Fruit fly (Drosophila melanogaster): ENCODE data around the gene CG31415.

The CG31415 gene

dm6 chr3R:9704183-9705007 is 38.9 kb upstream of the CG31415 start (continued):
- TF ChIP-seq caup (GFP tag; optimal IDR thresholded peaks at IDR 0.05; ENCODE audit: severe bottlenecking) = peak; percentile 57
- no peak for TF ChIP-seq CG15073 (GFP tag; optimal IDR thresholded peaks at IDR 0.05)
- no peak for TF ChIP-seq CG10565 (GFP tag; optimal IDR thresholded peaks at IDR 0.05)
- peak; percentile 83 for TF ChIP-seq CG13894 (tag; optimal IDR thresholded peaks at IDR 0.05)
- no peak for TF ChIP-seq corto (GFP tag; optimal IDR thresholded peaks at IDR 0.05)
- TF ChIP-seq PHDP (tag; optimal IDR thresholded peaks at IDR 0.05) = no peak
- TF ChIP-seq kah (GFP tag; optimal IDR thresholded peaks at IDR 0.05) = peak; percentile 62
- no peak for TF ChIP-seq repo (GFP tag; optimal IDR thresholded peaks at IDR 0.05)
- TF ChIP-seq fru (optimal IDR thresholded peaks at IDR 0.05) = no peak
- TF ChIP-seq mld (GFP tag; IDR thresholded peaks at IDR 0.05; ENCODE audit: partially characterized antibody) = no peak
- TF ChIP-seq crc (GFP tag; optimal IDR thresholded peaks at IDR 0.05) = no peak
- no peak for TF ChIP-seq H2.0 (GFP tag; IDR thresholded peaks at IDR 0.05)
- no peak for TF ChIP-seq CG9437 (GFP tag; optimal IDR thresholded peaks at IDR 0.05)
- no peak for TF ChIP-seq knrl (GFP tag; IDR thresholded peaks at IDR 0.05; ENCODE audit: partially characterized antibody)
- no peak for TF ChIP-seq Atf-2 (GFP tag; optimal IDR thresholded peaks at IDR 0.05)
- no peak for TF ChIP-seq Poxn (GFP tag; IDR thresholded peaks at IDR 0.05)
- no peak for TF ChIP-seq sens (GFP tag)
- no peak for TF ChIP-seq Dref (GFP tag; IDR thresholded peaks at IDR 0.05)
- TF ChIP-seq E2f1 (GFP tag; IDR thresholded peaks at IDR 0.05) = no peak
- TF ChIP-seq nom (GFP tag; optimal IDR thresholded peaks at IDR 0.05) = peak; percentile 35
- TF ChIP-seq gce (GFP tag; IDR thresholded peaks at IDR 0.05) = no peak
- TF ChIP-seq CG12659 (GFP tag; optimal IDR thresholded peaks at IDR 0.05) = no peak
- no peak for TF ChIP-seq rib (GFP tag; IDR thresholded peaks at IDR 0.05)
- no peak for TF ChIP-seq CG17612 (GFP tag; IDR thresholded peaks at IDR 0.05)
- TF ChIP-seq CkIIα-i1 (GFP tag; IDR thresholded peaks at IDR 0.05) = no peak
- no peak for TF ChIP-seq CG11456 (GFP tag; IDR thresholded peaks at IDR 0.05)
- no peak for TF ChIP-seq Dad (GFP tag; optimal IDR thresholded peaks at IDR 0.05)
- TF ChIP-seq Dip3 (GFP tag; optimal IDR thresholded peaks at IDR 0.05) = no peak
- no peak for TF ChIP-seq CG18599 (GFP tag; optimal IDR thresholded peaks at IDR 0.05)
- TF ChIP-seq CG6765 (GFP tag; optimal IDR thresholded peaks at IDR 0.05) = peak; percentile 2
- TF ChIP-seq Eip74EF (GFP tag; optimal IDR thresholded peaks at IDR 0.05) = no peak
- peak; percentile 69 to 90 for TF ChIP-seq Trl (optimal IDR thresholded peaks at IDR 0.05)
- TF ChIP-seq Trl (GFP tag; optimal IDR thresholded peaks at IDR 0.05) = no peak
- TF ChIP-seq CG12299 (tag; optimal IDR thresholded peaks at IDR 0.05) = no peak
- peak; percentile 40 for TF ChIP-seq kay (GFP tag; optimal IDR thresholded peaks at IDR 0.05)
- TF ChIP-seq CG2678 (tag; optimal IDR thresholded peaks at IDR 0.05) = no peak
- TF ChIP-seq Sry-δ (GFP tag; optimal IDR thresholded peaks at IDR 0.05) = no peak
- TF ChIP-seq sisA (GFP tag; IDR thresholded peaks at IDR 0.05) = no peak
- TF ChIP-seq CG14667 (GFP tag; IDR thresholded peaks at IDR 0.05) = no peak
- no peak for TF ChIP-seq Ravus (GFP tag; IDR thresholded peaks at IDR 0.05)
- TF ChIP-seq abd-A (tag; optimal IDR thresholded peaks at IDR 0.05) = peak; percentile 89
- no peak for TF ChIP-seq Oli (tag; optimal IDR thresholded peaks at IDR 0.05)
- peak; percentile 3 for TF ChIP-seq Antp (GFP tag; optimal IDR thresholded peaks at IDR 0.05)
- TF ChIP-seq crol (GFP tag; IDR thresholded peaks at IDR 0.05) = no peak
- peak; percentile 58 for TF ChIP-seq Hey (tag; optimal IDR thresholded peaks at IDR 0.05)
- TF ChIP-seq CG17802 (tag; optimal IDR thresholded peaks at IDR 0.05) = no peak
- no peak for TF ChIP-seq ab (GFP tag; optimal IDR thresholded peaks at IDR 0.05)
- TF ChIP-seq CG7372 (GFP tag; IDR thresholded peaks at IDR 0.05) = no peak
- TF ChIP-seq CG31441 (GFP tag; IDR thresholded peaks at IDR 0.05) = no peak
- TF ChIP-seq CG4282 (GFP tag; optimal IDR thresholded peaks at IDR 0.05) = no peak
- TF ChIP-seq tll (GFP tag; optimal IDR thresholded peaks at IDR 0.05) = no peak
